Worm (Caenorhabditis elegans): ENCODE data around the gene H40L08.1.

H40L08.1 gene

ce11 chrX:15070137-15070536, 13.7 kb downstream of the H40L08.1 start:
- TF ChIP-seq pha-4 (GFP tag; IDR thresholded peaks at IDR 0.05) (no peak), pha-4 (tag; optimal IDR thresholded peaks at IDR 0.05) (no peak), F49E8.2 (tag; optimal IDR thresholded peaks at IDR 0.05; ENCODE audit: borderline replicate concordance) (no peak), set-16 (GFP tag; IDR thresholded peaks at IDR 0.05) (peak; percentile 80), ctbp-1 (GFP tag; IDR thresholded peaks at IDR 0.05) (no peak), daf-16 (GFP tag; optimal IDR thresholded peaks at IDR 0.05) (no peak), daf-16 (tag; optimal IDR thresholded peaks at IDR 0.05) (no peak), ces-1 (GFP tag; optimal IDR thresholded peaks at IDR 0.05) (no peak), nhr-77 (tag; optimal IDR thresholded peaks at IDR 0.05) (no peak)

- TF ChIP-seq mdl-1 (tag; optimal IDR thresholded peaks at IDR 0.05) (no peak), nhr-25 (tag; optimal IDR thresholded peaks at IDR 0.05; ENCODE audit: borderline replicate concordance, insufficient read depth) (no peak), ama-1 (optimal IDR thresholded peaks at IDR 0.05) (no peak), zfp-3 (GFP tag; conservative IDR thresholded peaks at IDR 0.05) (no peak), vab-7 (GFP tag; IDR thresholded peaks at IDR 0.05) (no peak), lin-13 (GFP tag; optimal IDR thresholded peaks at IDR 0.05) (no peak), tra-1 (GFP tag; IDR thresholded peaks at IDR 0.05) (no peak), spr-3 (GFP tag; optimal IDR thresholded peaks at IDR 0.05) (no peak), snpc-1.2 (GFP tag; IDR thresholded peaks at IDR 0.05) (no peak), daf-19 (GFP tag; conservative IDR thresholded peaks at IDR 0.05) (no peak), rbr-2 (tag; optimal IDR thresholded peaks at IDR 0.05) (no peak)
Measured at ce11 chrX:15069242-15069641, 14.6 kb downstream of the H40L08.1 start, which contains the start of gene mam-6. Gene mam-6 (minus strand): TSS chrX:15069342.

- TF ChIP-seq aha-1 (tag) (peak; percentile 9), madf-5 (GFP tag; IDR thresholded peaks at IDR 0.05) (no peak)
Measured at ce11 chrX:15060303-15060702, 23.6 kb downstream of the H40L08.1 start, which contains the start of gene fbxa-96. Gene fbxa-96 (minus strand): TSS chrX:15060403.

- TF ChIP-seq ceh-32 (tag; optimal IDR thresholded peaks at IDR 0.05; ENCODE audit: poor library complexity) = no peak
- peak; percentile 97 for TF ChIP-seq aha-1 (tag)
- TF ChIP-seq unc-62 (GFP tag; optimal IDR thresholded peaks at IDR 0.05 in 1 of 2) = peak in 1 of 2 experiments; percentile 14
- no peak for TF ChIP-seq unc-62 (tag; optimal IDR thresholded peaks at IDR 0.05)
Measured at ce11 chrX:15057900-15058299, 26.0 kb downstream of the H40L08.1 start.

- TF ChIP-seq nhr-11 (tag; optimal IDR thresholded peaks at IDR 0.05) = no peak
- TF ChIP-seq daf-8 (GFP tag; IDR thresholded peaks at IDR 0.05) = no peak
- no peak for TF ChIP-seq lsy-2 (tag; optimal IDR thresholded peaks at IDR 0.05)
- no peak for TF ChIP-seq fos-1 (tag; optimal IDR thresholded peaks at IDR 0.05)
- no peak for TF ChIP-seq unc-39 (tag; optimal IDR thresholded peaks at IDR 0.05)
- TF ChIP-seq daf-16 (GFP tag; optimal IDR thresholded peaks at IDR 0.05) = no peak
- no peak for TF ChIP-seq daf-16 (tag; optimal IDR thresholded peaks at IDR 0.05)
- TF ChIP-seq vab-7 (GFP tag; IDR thresholded peaks at IDR 0.05) = no peak
- no peak for TF ChIP-seq ztf-7 (tag; optimal IDR thresholded peaks at IDR 0.05)
- no peak for TF ChIP-seq spr-1 (tag; optimal IDR thresholded peaks at IDR 0.05)
- no peak for TF ChIP-seq Y105C5A.15 (GFP tag; IDR thresholded peaks at IDR 0.05)
- TF ChIP-seq ztf-11 (tag; optimal IDR thresholded peaks at IDR 0.05) = no peak
- TF ChIP-seq jun-1 (tag; optimal IDR thresholded peaks at IDR 0.05) = no peak
- no peak for TF ChIP-seq rbr-2 (tag; optimal IDR thresholded peaks at IDR 0.05)
- no peak for TF ChIP-seq dpl-1 (GFP tag; optimal IDR thresholded peaks at IDR 0.05)
- no peak for TF ChIP-seq aly-2 (tag; optimal IDR thresholded peaks at IDR 0.05)
- TF ChIP-seq zfp-3 (GFP tag; conservative IDR thresholded peaks at IDR 0.05) = no peak
- TF ChIP-seq T20F7.1 (GFP tag; optimal IDR thresholded peaks at IDR 0.05) = no peak
- TF ChIP-seq Y48G9A.11 (GFP tag; IDR thresholded peaks at IDR 0.05) = no peak
Measured at ce11 chrX:15056737-15057136, 27.1 kb downstream of the H40L08.1 start, which contains the start of gene H03G16.5. Gene H03G16.5 (minus strand): TSS chrX:15056837.

All from whole organism, L4 larva.